Worm (Caenorhabditis elegans) whole organism, midembryonic: Measurements from ENCODE around the gene rips-1.

Experiments used
- T22C8.4 ChIP-seq: fragments of 200-800 bp; sonication (Bioruptor generic); IDR thresholded peaks from 2 replicates; pipeline ENCODE4 v1.3.6; 2022; ENCODE audit warnings: missing genetic modification characterization, missing compliant biosample characterization
- cog-1 ChIP-seq: sonication (generic microtip); optimal IDR thresholded peaks from 2 replicates; lab custom pipeline; 2016; ENCODE audit warnings: missing genetic modification characterization, missing compliant biosample characterization
- flt-1 ChIP-seq: fragments of 200-800 bp; sonication (Bioruptor generic); IDR thresholded peaks from 2 replicates; pipeline ENCODE4 v1.3.6; 2022; ENCODE audit warnings: missing genetic modification characterization, missing compliant biosample characterization
- klf-2 ChIP-seq: fragments of 200-800 bp; sonication (Bioruptor generic); conservative IDR thresholded peaks from 2 replicates; pipeline ENCODE4 v1.3.6; 2022; ENCODE audit warnings: missing genetic modification reagents, missing genetic modification characterization, missing compliant biosample characterization
- med-1 ChIP-seq: sonication (generic microtip); optimal IDR thresholded peaks from 2 replicates; lab custom pipeline; 2017; ENCODE audit warnings: missing genetic modification characterization, mild to moderate bottlenecking, missing compliant biosample characterization, antibody characterized with exemption, missing genetic modification reagents; ENCODE audit not compliant: insufficient read depth
- ref-1 ChIP-seq: fragments of 200-800 bp; sonication (Bioruptor generic); conservative IDR thresholded peaks from 2 replicates; pipeline ENCODE4 v1.3.6; 2022; ENCODE audit warnings: missing genetic modification reagents, missing genetic modification characterization, missing compliant biosample characterization
- tab-1 ChIP-seq: fragments of 200-800 bp; sonication (Bioruptor generic); IDR thresholded peaks from 2 replicates; pipeline ENCODE4 v1.3.6; 2022; ENCODE audit warnings: missing genetic modification characterization, missing compliant biosample characterization
- ztf-23 ChIP-seq: fragments of 200-800 bp; sonication (Bioruptor generic); IDR thresholded peaks from 2 replicates; pipeline ENCODE4 v1.3.6; 2022; ENCODE audit warnings: missing genetic modification reagents, missing genetic modification characterization, missing compliant biosample characterization
- ztf-29 ChIP-seq: fragments of 200-800 bp; sonication (Bioruptor generic); IDR thresholded peaks from 2 replicates; pipeline ENCODE4 v1.3.6; 2022; ENCODE audit warnings: missing genetic modification reagents, missing genetic modification characterization, missing compliant biosample characterization

- TF ChIP-seq klf-2 (GFP tag; lab: Robert Waterston, UW): no peak
- no peak for TF ChIP-seq flt-1 (GFP tag; lab: Robert Waterston, UW)
- no peak for TF ChIP-seq T22C8.4 (GFP tag; lab: Robert Waterston, UW)
- no peak for TF ChIP-seq tab-1 (GFP tag; lab: Robert Waterston, UW)
- no peak for TF ChIP-seq ztf-23 (GFP tag; lab: Robert Waterston, UW)
- no peak for TF ChIP-seq cog-1 (tag; lab: Kevin White, UChicago)
- TF ChIP-seq ztf-29 (GFP tag; lab: Robert Waterston, UW): no peak
- TF ChIP-seq med-1 (GFP tag; lab: Kevin White, UChicago): no peak
- no peak for TF ChIP-seq ref-1 (GFP tag; lab: Robert Waterston, UW)
Observed at ce11 chrV:3790424-3790823, 18.6 kb downstream of the rips-1 start.
